Worm (Caenorhabditis elegans): ENCODE data around the gene Y54G2A.57.
A peak's percentile ranks its signal among the peaks of the same experiment; 100 is the strongest.

ce11 chrIV:2990519-2990918, 20.8 kb downstream of the Y54G2A.57 start:
- TF ChIP-seq ref-1 (GFP tag; conservative IDR thresholded peaks at IDR 0.05) (no peak), flt-1 (GFP tag; IDR thresholded peaks at IDR 0.05) (0 out of 2 replicates have a peak, but pooled peaks have one; percentile 11), ztf-29 (GFP tag; IDR thresholded peaks at IDR 0.05) (0 out of 2 replicates have a peak, but pooled peaks have one; percentile 48), ztf-23 (GFP tag; IDR thresholded peaks at IDR 0.05) (no peak), klf-2 (GFP tag; conservative IDR thresholded peaks at IDR 0.05) (no peak), med-1 (GFP tag; optimal IDR thresholded peaks at IDR 0.05; ENCODE audit: insufficient read depth) (no peak), tab-1 (GFP tag; IDR thresholded peaks at IDR 0.05) (no peak), cog-1 (tag; optimal IDR thresholded peaks at IDR 0.05) (no peak)
